Worm (Caenorhabditis elegans) whole organism, young adult: ENCODE measurements around the gene ent-5.

Experiments used
- Y67H2A.10 ChIP-seq: fragments of 200-800 bp; sonication (Bioruptor generic); conservative IDR thresholded peaks from 2 replicates; pipeline ENCODE4 v1.3.6; 2022; ENCODE audit warnings: missing genetic modification reagents, missing genetic modification characterization, missing compliant biosample characterization
- atf-7 ChIP-seq: sonication (generic microtip); optimal IDR thresholded peaks from 2 replicates; lab custom pipeline; 2017; ENCODE audit warnings: mild to moderate bottlenecking, missing genetic modification characterization, missing compliant biosample characterization
- ccch-3 ChIP-seq: fragments of 200-800 bp; sonication (Bioruptor generic); optimal IDR thresholded peaks from 2 replicates; lab custom pipeline; 2018; ENCODE audit warnings: mild to moderate bottlenecking, missing genetic modification characterization, missing compliant biosample characterization
- dpff-1 ChIP-seq: sonication (generic microtip); optimal IDR thresholded peaks from 2 replicates; lab custom pipeline; 2017; ENCODE audit warnings: mild to moderate bottlenecking, missing genetic modification characterization, missing compliant biosample characterization
- ekl-4 ChIP-seq: fragments of 200-800 bp; sonication (Bioruptor generic); IDR thresholded peaks from 2 replicates; pipeline ENCODE4 v1.3.6; 2022; ENCODE audit warnings: missing genetic modification reagents, missing genetic modification characterization, missing compliant biosample characterization
- lir-1 ChIP-seq: fragments of 200-800 bp; sonication (Bioruptor generic); conservative IDR thresholded peaks from 2 replicates; pipeline ENCODE4 v1.3.6; 2022; ENCODE audit warnings: missing genetic modification reagents, missing genetic modification characterization, missing compliant biosample characterization
- lsy-27 ChIP-seq: sonication (generic microtip); optimal IDR thresholded peaks from 2 replicates; lab custom pipeline; 2017; ENCODE audit warnings: missing genetic modification characterization, mild to moderate bottlenecking, missing compliant biosample characterization, antibody characterized with exemption, missing genotype, borderline replicate concordance; ENCODE audit not compliant: insufficient read depth
- madf-6 ChIP-seq: fragments of 200-800 bp; sonication (Bioruptor generic); IDR thresholded peaks from 2 replicates; pipeline ENCODE4 v1.3.6; 2022; ENCODE audit warnings: missing genetic modification reagents, missing genetic modification characterization, missing compliant biosample characterization
- mes-4 ChIP-seq: sonication (generic microtip); optimal IDR thresholded peaks from 2 replicates; lab custom pipeline; 2016; ENCODE audit warnings: missing genotype, missing genetic modification characterization, missing compliant biosample characterization
- unc-62 ChIP-seq: fragments of 150-350 bp; optimal IDR thresholded peaks from 2 replicates; lab custom pipeline; 2014; ENCODE audit warnings: missing biosample characterization, missing genetic modification reagents, missing genetic modification characterization
- zfh-2 ChIP-seq: fragments of 200-800 bp; sonication (Bioruptor generic); conservative IDR thresholded peaks from 2 replicates; pipeline ENCODE4 v1.3.6; 2022; ENCODE audit warnings: missing genetic modification reagents, missing genetic modification characterization, missing compliant biosample characterization

DNA sequence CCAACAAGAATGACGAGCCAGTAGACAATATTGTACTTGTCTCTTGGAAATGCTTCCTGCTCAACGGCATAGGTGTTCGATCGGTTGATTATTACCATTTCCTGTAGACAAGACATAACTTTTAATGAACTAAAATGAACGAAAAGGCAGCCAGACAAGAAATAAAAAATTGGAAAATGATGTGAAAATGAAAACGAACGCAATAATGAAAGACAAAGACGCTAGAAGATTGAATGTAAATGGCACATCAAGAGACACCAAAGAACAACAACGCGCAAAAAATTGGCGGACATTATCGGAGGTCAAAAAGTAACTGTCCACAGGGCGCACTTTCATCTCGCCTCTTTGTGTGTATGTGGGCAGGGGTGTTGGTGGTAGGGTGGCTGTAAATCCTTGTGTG lies at the start of gene ent-5:
- TF ChIP-seq lsy-27 (tag; lab: Kevin White, UChicago) = no peak
- no peak for TF ChIP-seq madf-6
- TF ChIP-seq Y67H2A.10 (GFP tag; lab: Robert Waterston, UW) = no peak
- TF ChIP-seq ekl-4 = no peak
- TF ChIP-seq unc-62 (GFP tag; lab: Kevin White, UChicago) = no peak
- TF ChIP-seq atf-7 (tag; lab: Kevin White, UChicago) = no peak
- TF ChIP-seq zfh-2 (GFP tag; lab: Robert Waterston, UW) = no peak
- no peak for TF ChIP-seq ccch-3
- no peak for TF ChIP-seq mes-4 (tag; lab: Kevin White, UChicago)
- no peak for TF ChIP-seq dpff-1 (tag; lab: Kevin White, UChicago)
- TF ChIP-seq lir-1 = no peak
